Worm (Caenorhabditis elegans) whole organism, L4 larva: ENCODE data around the gene srv-1.

ENCODE experiments used
- D1046.2 ChIP-seq: fragments of 200-800 bp; sonication (Bioruptor generic); IDR thresholded peaks from 2 replicates; pipeline ENCODE4 v1.3.6; 2022; ENCODE audit warnings: missing genetic modification characterization, missing compliant biosample characterization
- F49E8.2 ChIP-seq: sonication (generic microtip); optimal IDR thresholded peaks from 2 replicates; lab custom pipeline; 2016; ENCODE audit warnings: missing compliant biosample characterization, mild to moderate bottlenecking, missing genetic modification characterization, borderline replicate concordance
- T20F7.1 ChIP-seq: fragments of 200-800 bp; sonication (Bioruptor generic); optimal IDR thresholded peaks from 2 replicates; lab custom pipeline; 2018; ENCODE audit warnings: mild to moderate bottlenecking, missing genetic modification characterization, missing compliant biosample characterization
- T26A8.4 ChIP-seq: fragments of 200-800 bp; sonication (Bioruptor generic); IDR thresholded peaks from 2 replicates; pipeline ENCODE4 v1.3.6; 2022; ENCODE audit warnings: missing genetic modification characterization, missing compliant biosample characterization
- Y105C5A.15 ChIP-seq: fragments of 200-800 bp; sonication (Bioruptor generic); IDR thresholded peaks from 2 replicates; pipeline ENCODE4 v1.3.6; 2022; ENCODE audit warnings: missing genetic modification characterization, missing compliant biosample characterization
- Y5F2A.4 ChIP-seq: fragments of 200-800 bp; sonication (Bioruptor generic); optimal IDR thresholded peaks from 2 replicates; lab custom pipeline; 2018; ENCODE audit warnings: mild to moderate bottlenecking, missing genetic modification characterization, missing compliant biosample characterization
- aha-1 ChIP-seq: fragments of 150-350 bp; peaks from one replicate; lab custom pipeline; 2014; ENCODE audit warnings: missing biosample characterization, missing genetic modification characterization
- aly-2 ChIP-seq: sonication (generic microtip); optimal IDR thresholded peaks from 2 replicates; lab custom pipeline; 2018; ENCODE audit warnings: missing biosample characterization, missing genetic modification characterization
- ceh-44 ChIP-seq: fragments of 200-800 bp; sonication (Bioruptor generic); IDR thresholded peaks from 2 replicates; pipeline ENCODE4 v1.3.6; 2022; ENCODE audit warnings: missing genetic modification reagents, missing genetic modification characterization, missing compliant biosample characterization
- ceh-62 ChIP-seq: sonication (generic microtip); optimal IDR thresholded peaks from 2 replicates; lab custom pipeline; 2017; ENCODE audit warnings: missing biosample characterization, missing genetic modification characterization
- ceh-82 ChIP-seq: sonication (generic microtip); optimal IDR thresholded peaks from 2 replicates; lab custom pipeline; 2017; ENCODE audit warnings: missing biosample characterization, missing genetic modification characterization
- ces-1 ChIP-seq: fragments of 150-350 bp; sonication (generic microtip); optimal IDR thresholded peaks from 4 replicates; lab custom pipeline; 2014; ENCODE audit warnings: missing biosample characterization, missing genetic modification reagents, missing genetic modification characterization
- cey-2 ChIP-seq: sonication (generic microtip); optimal IDR thresholded peaks from 3 replicates; lab custom pipeline; 2017; ENCODE audit warnings: missing genetic modification characterization, mild to moderate bottlenecking, missing compliant biosample characterization, antibody characterized with exemption, borderline replicate concordance; ENCODE audit not compliant: insufficient read depth
- daf-16 ChIP-seq, 3 experiments: sonication (generic microtip); optimal IDR thresholded peaks; 2 replicates each; lab custom pipeline; 2016 to 2017; ENCODE audit warnings: missing genetic modification characterization in 3 of 3, missing genetic modification reagents in 3 of 3, mild to moderate bottlenecking in 2 of 3, missing compliant biosample characterization in 2 of 3, missing biosample characterization in 1 of 3, moderate library complexity in 1 of 3
- daf-19 ChIP-seq: fragments of 200-800 bp; sonication (Bioruptor generic); conservative IDR thresholded peaks from 2 replicates; pipeline ENCODE4 v1.3.6; 2022; ENCODE audit warnings: missing genetic modification characterization, missing compliant biosample characterization
- dmd-6 ChIP-seq: fragments of 200-800 bp; sonication (Bioruptor generic); IDR thresholded peaks from 2 replicates; pipeline ENCODE4 v1.3.6; 2022; ENCODE audit warnings: missing genetic modification reagents, missing genetic modification characterization, missing compliant biosample characterization
- dmd-9 ChIP-seq: fragments of 200-800 bp; sonication (Bioruptor generic); IDR thresholded peaks from 2 replicates; pipeline ENCODE4 v1.3.6; 2022; ENCODE audit warnings: missing genetic modification reagents, missing genetic modification characterization, missing compliant biosample characterization
- dve-1 ChIP-seq: sonication (generic microtip); optimal IDR thresholded peaks from 2 replicates; lab custom pipeline; 2017; ENCODE audit warnings: antibody characterized with exemption, mild to moderate bottlenecking, missing genetic modification characterization, missing compliant biosample characterization; ENCODE audit not compliant: insufficient read depth
- egl-27 ChIP-seq: sonication (generic microtip); optimal IDR thresholded peaks from 3 replicates; lab custom pipeline; 2017; ENCODE audit warnings: missing biosample characterization, missing genetic modification reagents, missing genetic modification characterization
- egl-43 ChIP-seq: fragments of 200-800 bp; sonication (Bioruptor generic); IDR thresholded peaks from 2 replicates; pipeline ENCODE4 v1.3.6; 2022; ENCODE audit warnings: missing genetic modification reagents, missing genetic modification characterization, missing compliant biosample characterization
- gei-8 ChIP-seq: fragments of 200-800 bp; sonication (Bioruptor generic); optimal IDR thresholded peaks from 2 replicates; lab custom pipeline; 2018; ENCODE audit warnings: mild to moderate bottlenecking, missing genetic modification characterization, missing compliant biosample characterization
- hlh-30 ChIP-seq: sonication (generic microtip); optimal IDR thresholded peaks from 2 replicates; lab custom pipeline; 2017; ENCODE audit warnings: antibody characterized with exemption, mild to moderate bottlenecking, missing genetic modification characterization, missing compliant biosample characterization; ENCODE audit not compliant: insufficient read depth
- hmg-1.1 ChIP-seq: fragments of 200-800 bp; sonication (Bioruptor generic); IDR thresholded peaks from 2 replicates; pipeline ENCODE4 v1.3.6; 2022; ENCODE audit warnings: missing genetic modification reagents, missing genetic modification characterization, missing compliant biosample characterization
- lim-7 ChIP-seq: fragments of 200-800 bp; sonication (Bioruptor generic); IDR thresholded peaks from 2 replicates; pipeline ENCODE4 v1.3.6; 2022; ENCODE audit warnings: missing genetic modification characterization, missing compliant biosample characterization
- lir-3 ChIP-seq: sonication (generic microtip); optimal IDR thresholded peaks from 2 replicates; lab custom pipeline; 2016; ENCODE audit warnings: mild to moderate bottlenecking, missing genetic modification characterization, missing compliant biosample characterization
- madf-9 ChIP-seq: fragments of 200-800 bp; sonication (Bioruptor generic); conservative IDR thresholded peaks from 2 replicates; pipeline ENCODE4 v1.3.6; 2022; ENCODE audit warnings: missing genetic modification reagents, missing genetic modification characterization, missing compliant biosample characterization
- mep-1 ChIP-seq: fragments of 150-350 bp; sonication (generic microtip); optimal IDR thresholded peaks from 3 replicates; lab custom pipeline; 2014; ENCODE audit warnings: missing biosample characterization, missing genetic modification characterization
- mxl-3 ChIP-seq: fragments of 200-800 bp; sonication (Bioruptor generic); optimal IDR thresholded peaks from 2 replicates; lab custom pipeline; 2018; ENCODE audit warnings: mild to moderate bottlenecking, missing genetic modification characterization, missing compliant biosample characterization
- nhr-102 ChIP-seq: sonication (generic microtip); optimal IDR thresholded peaks from 2 replicates; lab custom pipeline; 2016; ENCODE audit warnings: mild to moderate bottlenecking, missing genetic modification characterization, moderate library complexity, missing compliant biosample characterization
- nhr-11 ChIP-seq: fragments of 150-350 bp; optimal IDR thresholded peaks from 2 replicates; lab custom pipeline; 2014; ENCODE audit warnings: missing biosample characterization, missing genetic modification characterization
- nhr-111 ChIP-seq: fragments of 200-800 bp; sonication (Bioruptor generic); optimal IDR thresholded peaks from 2 replicates; lab custom pipeline; 2018; ENCODE audit warnings: mild to moderate bottlenecking, missing genetic modification characterization, missing compliant biosample characterization
- nhr-237 ChIP-seq: sonication (generic microtip); optimal IDR thresholded peaks from 2 replicates; lab custom pipeline; 2017; ENCODE audit warnings: missing biosample characterization, missing genetic modification characterization
- nhr-28 ChIP-seq: fragments of 150-350 bp; optimal IDR thresholded peaks from 2 replicates; lab custom pipeline; 2014; ENCODE audit warnings: missing biosample characterization, missing genetic modification characterization
- nhr-48 ChIP-seq: sonication (generic microtip); optimal IDR thresholded peaks from 2 replicates; lab custom pipeline; 2016; ENCODE audit warnings: mild to moderate bottlenecking, missing genetic modification characterization, missing compliant biosample characterization
- pha-4 ChIP-seq, 2 experiments: fragments of 150-350 bp in 1 of 2; fragments of 200-800 bp in 1 of 2; sonication (Bioruptor generic) in 1 of 2; IDR thresholded peaks in 1 of 2; optimal IDR thresholded peaks in 1 of 2; 2 replicates each; pipeline versions ENCODE4 v1.3.6 to Lab custom; 2014 to 2022; ENCODE audit warnings: missing genetic modification characterization in 2 of 2, missing genetic modification reagents in 2 of 2, missing biosample characterization in 1 of 2, missing compliant biosample characterization in 1 of 2
- pqm-1 ChIP-seq: sonication (generic microtip); optimal IDR thresholded peaks from 2 replicates; lab custom pipeline; 2017; ENCODE audit warnings: missing biosample characterization, missing genetic modification characterization
- rbr-2 ChIP-seq: sonication (generic microtip); optimal IDR thresholded peaks from 2 replicates; lab custom pipeline; 2016; ENCODE audit warnings: missing genotype, missing genetic modification characterization, missing compliant biosample characterization
- saeg-2 ChIP-seq: fragments of 200-800 bp; sonication (Bioruptor generic); IDR thresholded peaks from 2 replicates; pipeline ENCODE4 v1.3.6; 2022; ENCODE audit warnings: missing genetic modification reagents, missing genetic modification characterization, missing compliant biosample characterization
- sdz-12 ChIP-seq: fragments of 200-800 bp; sonication (Bioruptor generic); optimal IDR thresholded peaks from 2 replicates; lab custom pipeline; 2018; ENCODE audit warnings: mild to moderate bottlenecking, missing genetic modification characterization, missing compliant biosample characterization
- snpc-1.2 ChIP-seq: fragments of 200-800 bp; sonication (Bioruptor generic); IDR thresholded peaks from 2 replicates; pipeline ENCODE4 v1.3.6; 2022; ENCODE audit warnings: missing genetic modification reagents, missing genetic modification characterization, missing compliant biosample characterization
- unc-130 ChIP-seq: sonication (generic microtip); optimal IDR thresholded peaks from 2 replicates; lab custom pipeline; 2016; ENCODE audit warnings: missing genetic modification reagents, missing genetic modification characterization, missing compliant biosample characterization
- unc-62 ChIP-seq, 3 experiments: fragments of 150-350 bp in 1 of 3; sonication (generic microtip); optimal IDR thresholded peaks in 2 of 3; peaks in 1 of 3; 1 replicate in 1 of 3; 2 replicates in 2 of 3; lab custom pipeline; 2014 to 2017; ENCODE audit warnings: missing biosample characterization in 3 of 3, missing genetic modification characterization in 3 of 3, missing genetic modification reagents in 3 of 3, missing genotype in 1 of 3
- vab-7 ChIP-seq: fragments of 200-800 bp; sonication (Bioruptor generic); IDR thresholded peaks from 2 replicates; pipeline ENCODE4 v1.3.6; 2022; ENCODE audit warnings: missing genetic modification reagents, missing genetic modification characterization, missing compliant biosample characterization
- zfp-2 ChIP-seq: sonication (generic microtip); optimal IDR thresholded peaks from 2 replicates; lab custom pipeline; 2016; ENCODE audit warnings: mild to moderate bottlenecking, missing genetic modification characterization, missing compliant biosample characterization
- zip-2 ChIP-seq: fragments of 150-350 bp; optimal IDR thresholded peaks from 2 replicates; lab custom pipeline; 2014; ENCODE audit warnings: missing biosample characterization, missing genetic modification characterization

The srv-1 gene

ce11 chrIII:6850255-6850654 lies at the start of gene srv-1 (continued):
- TF ChIP-seq dve-1 (peak; percentile 66), nhr-48 (tag; lab: Kevin White, UChicago) (peak; percentile 93), madf-9 (GFP tag; lab: Robert Waterston, UW) (no peak), ceh-62 (tag; lab: Kevin White, UChicago) (no peak), daf-19 (no peak), D1046.2 (GFP tag; lab: Robert Waterston, UW) (no peak), mep-1 (tag; lab: Kevin White, UChicago) (no peak), unc-62 (GFP tag; optimal IDR thresholded peaks at IDR 0.05 in 1 of 2; lab: Kevin White, UChicago) (peak in 1 of 2 experiments; percentile 31), unc-62 (tag; optimal IDR thresholded peaks at IDR 0.05; lab: Kevin White, UChicago) (no peak), egl-43 (GFP tag; lab: Robert Waterston, UW) (no peak)
- TF ChIP-seq, all 104 proteins: peak for 20

DNA sequence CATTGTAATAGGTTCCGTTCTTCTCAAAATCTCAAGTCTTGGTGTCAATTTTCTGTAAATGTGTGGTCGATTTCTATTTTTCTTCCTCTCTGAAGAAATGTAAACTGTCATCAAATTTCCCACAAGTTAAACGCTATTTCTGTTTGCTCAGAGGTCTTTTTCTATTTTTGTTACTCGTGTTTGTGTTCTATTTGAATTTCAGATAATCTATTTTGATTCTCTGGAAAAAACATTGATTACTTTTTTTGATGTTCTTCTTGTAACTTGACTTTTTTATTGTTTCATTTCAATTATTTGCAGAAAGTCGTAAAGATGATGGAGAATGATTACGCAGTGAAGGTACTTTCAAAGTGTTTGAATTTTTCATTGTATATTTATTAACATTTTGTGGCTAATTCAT lies 47.7 kb upstream of the srv-1 start, which contains the start of gene lim-8:
Gene lim-8 (plus strand): TSS at position 301 of the 400 bp plus-strand sequence.
- TF ChIP-seq zip-2 (tag; lab: Kevin White, UChicago), result no peak
- no peak for TF ChIP-seq F49E8.2 (tag; lab: Kevin White, UChicago)
- TF ChIP-seq unc-62 (GFP tag; optimal IDR thresholded peaks at IDR 0.05 in 1 of 2; lab: Kevin White, UChicago), result peak in 1 of 2 experiments; percentile 51
- TF ChIP-seq unc-62 (tag; optimal IDR thresholded peaks at IDR 0.05; lab: Kevin White, UChicago), result no peak
- no peak for TF ChIP-seq hlh-30 (tag; lab: Kevin White, UChicago)
- no peak for TF ChIP-seq mxl-3 (GFP tag; lab: Kevin White, UChicago)

DNA sequence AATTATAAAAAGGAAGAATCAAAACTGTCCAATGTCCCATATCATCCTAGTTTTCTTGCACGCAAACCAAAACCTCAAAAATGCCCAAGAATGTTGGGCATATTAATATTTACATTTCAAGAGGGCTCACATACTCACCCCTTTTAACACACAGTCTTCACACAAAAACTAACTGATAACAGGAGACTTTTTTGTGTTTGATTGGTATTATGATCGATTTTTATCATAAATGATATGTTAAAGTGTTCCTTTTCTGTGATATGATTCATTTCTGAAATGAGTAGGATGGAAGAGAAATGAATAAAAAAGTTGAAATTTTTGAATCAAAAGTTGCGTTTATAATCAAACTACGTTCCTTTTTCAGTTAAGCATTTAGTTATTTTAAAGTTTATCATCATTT lies 47.1 kb upstream of the srv-1 start:
- TF ChIP-seq dmd-6 (GFP tag; lab: Robert Waterston, UW) (peak; percentile 19; the same call in 1 of the 2 replicates), aha-1 (tag; lab: Kevin White, UChicago) (peak; percentile 36), snpc-1.2 (no peak), T20F7.1 (no peak), nhr-237 (tag; lab: Kevin White, UChicago) (no peak), sdz-12 (GFP tag; lab: Kevin White, UChicago) (no peak), daf-16 (GFP tag; optimal IDR thresholded peaks at IDR 0.05; lab: Kevin White, UChicago) (no peak), daf-16 (tag; optimal IDR thresholded peaks at IDR 0.05; lab: Kevin White, UChicago) (no peak), unc-130 (no peak), ceh-44 (GFP tag; lab: Robert Waterston, UW) (no peak), aly-2 (tag; lab: Kevin White, UChicago) (no peak), egl-27 (tag; lab: Kevin White, UChicago) (no peak), gei-8 (GFP tag; lab: Kevin White, UChicago) (no peak), pha-4 (GFP tag; IDR thresholded peaks at IDR 0.05; lab: Robert Waterston, UW) (no peak), pha-4 (tag; optimal IDR thresholded peaks at IDR 0.05; lab: Kevin White, UChicago) (no peak), dmd-9 (GFP tag; lab: Robert Waterston, UW) (no peak), lim-7 (GFP tag; lab: Robert Waterston, UW) (no peak), vab-7 (GFP tag; lab: Robert Waterston, UW) (no peak), dve-1 (peak; percentile 17), nhr-11 (tag; lab: Kevin White, UChicago) (no peak), pqm-1 (tag; lab: Kevin White, UChicago) (peak; percentile 82), Y5F2A.4 (GFP tag; lab: Kevin White, UChicago) (no peak), nhr-102 (no peak), nhr-28 (tag; lab: Kevin White, UChicago) (peak; percentile 61), D1046.2 (GFP tag; lab: Robert Waterston, UW) (no peak), nhr-48 (tag; lab: Kevin White, UChicago) (no peak), nhr-111 (no peak), cey-2 (tag; lab: Kevin White, UChicago) (no peak), Y105C5A.15 (no peak), T26A8.4 (GFP tag; lab: Robert Waterston, UW) (no peak), daf-19 (no peak), hmg-1.1 (no peak), rbr-2 (tag; lab: Kevin White, UChicago) (no peak), ces-1 (GFP tag; lab: Kevin White, UChicago) (no peak), lir-3 (tag; lab: Kevin White, UChicago) (no peak), ceh-82 (tag; lab: Kevin White, UChicago) (no peak), saeg-2 (GFP tag; lab: Robert Waterston, UW) (no peak), zfp-2 (no peak)
